Fruit fly (Drosophila melanogaster) whole organism, wandering third instar larva: ENCODE results near the gene Xrp1.

Source experiments
- Abd-B ChIP-seq: fragments of >200 bp; optimal IDR thresholded peaks from 2 replicates; lab custom pipeline; 2017; ENCODE audit warnings: missing biosample characterization, missing genetic modification characterization
- CG32264 ChIP-seq: fragments of 200-800 bp; sonication (Bioruptor generic); optimal IDR thresholded peaks from 2 replicates; lab custom pipeline; 2016; ENCODE audit warnings: missing biosample characterization, missing genetic modification characterization
- CG9705 ChIP-seq: fragments of 200-800 bp; sonication (Bioruptor generic); optimal IDR thresholded peaks from 2 replicates; lab custom pipeline; 2018; ENCODE audit warnings: missing biosample characterization, mild to moderate bottlenecking, missing genetic modification characterization
- CrebA ChIP-seq: fragments of 200-800 bp; sonication (Bioruptor generic); optimal IDR thresholded peaks from 2 replicates; lab custom pipeline; 2016; ENCODE audit warnings: missing biosample characterization, mild to moderate bottlenecking, missing genetic modification characterization, borderline replicate concordance
- Dfd ChIP-seq: fragments of >200 bp; optimal IDR thresholded peaks from 2 replicates; lab custom pipeline; 2017; ENCODE audit warnings: missing biosample characterization, missing genetic modification characterization
- Dif ChIP-seq: fragments of 200-275, 200-300 bp; sonication (Bioruptor generic); optimal IDR thresholded peaks from 2 replicates; lab custom pipeline; 2018; ENCODE audit warnings: missing biosample characterization, missing genetic modification characterization; ENCODE audit not compliant: partially characterized antibody
- GATAd ChIP-seq: sonication (Bioruptor generic); optimal IDR thresholded peaks from 2 replicates; lab custom pipeline; 2016; ENCODE audit warnings: missing biosample characterization, missing genetic modification characterization
- HLH106 ChIP-seq: fragments of 200-800 bp; optimal IDR thresholded peaks from 3 replicates; lab custom pipeline; 2019; ENCODE audit warnings: missing biosample characterization, mild to moderate bottlenecking, missing genetic modification characterization, moderate library complexity
- Hnf4 ChIP-seq: fragments of 200-800 bp; sonication (Bioruptor generic); optimal IDR thresholded peaks from 2 replicates; lab custom pipeline; 2016; ENCODE audit warnings: missing biosample characterization, mild to moderate bottlenecking, missing genetic modification characterization
- Hr78 ChIP-seq: fragments of >200 bp; optimal IDR thresholded peaks from 2 replicates; lab custom pipeline; 2017; ENCODE audit warnings: missing biosample characterization, missing genetic modification characterization
- Hr83 ChIP-seq: fragments of 200-300 bp; sonication (Bioruptor generic); optimal IDR thresholded peaks from 2 replicates; lab custom pipeline; 2016; ENCODE audit warnings: missing biosample characterization, mild to moderate bottlenecking, missing genetic modification characterization, moderate library complexity; ENCODE audit not compliant: poor library complexity, severe bottlenecking
- Jra ChIP-seq: sonication (Bioruptor generic); optimal IDR thresholded peaks from 2 replicates; lab custom pipeline; 2016; ENCODE audit warnings: missing biosample characterization, missing genetic modification characterization
- Mio ChIP-seq: sonication (Bioruptor generic); optimal IDR thresholded peaks from 2 replicates; lab custom pipeline; 2016; ENCODE audit warnings: missing biosample characterization, missing genetic modification characterization
- Myc ChIP-seq: fragments of >200 bp; optimal IDR thresholded peaks from 2 replicates; lab custom pipeline; 2017
- N ChIP-seq: fragments of >200 bp; optimal IDR thresholded peaks from 2 replicates; lab custom pipeline; 2018; ENCODE audit warnings: missing biosample characterization, missing external identifiers, missing genetic modification characterization
- OdsH ChIP-seq: fragments of 200-800 bp; sonication (Bioruptor generic); optimal IDR thresholded peaks from 2 replicates; lab custom pipeline; 2016; ENCODE audit warnings: missing biosample characterization, mild to moderate bottlenecking, missing genetic modification characterization
- Rel ChIP-seq, 2 experiments: fragments of 200-800 bp; sonication (Bioruptor generic) in 1 of 2; optimal IDR thresholded peaks; 2 replicates in 1 of 2; 3 replicates in 1 of 2; lab custom pipeline; 2016 to 2019; ENCODE audit warnings: mild to moderate bottlenecking in 2 of 2, missing biosample characterization in 2 of 2, missing genetic modification characterization in 2 of 2, moderate library complexity in 1 of 2
- Sp1 ChIP-seq: fragments of 200-800 bp; sonication (Bioruptor generic); optimal IDR thresholded peaks from 3 replicates; lab custom pipeline; 2019; ENCODE audit warnings: missing biosample characterization, mild to moderate bottlenecking, missing genetic modification characterization, moderate library complexity
- Vsx2 ChIP-seq: fragments of 200-300, 225-300 bp; sonication (Bioruptor generic); optimal IDR thresholded peaks from 2 replicates; lab custom pipeline; 2018; ENCODE audit warnings: missing biosample characterization, missing genetic modification characterization; ENCODE audit not compliant: partially characterized antibody
- br ChIP-seq: fragments of 200-800 bp; sonication (Bioruptor generic); optimal IDR thresholded peaks from 2 replicates; lab custom pipeline; 2016; ENCODE audit warnings: missing biosample characterization, missing genetic modification characterization
- brk ChIP-seq: fragments of 200-800 bp; sonication (Bioruptor generic); optimal IDR thresholded peaks from 2 replicates; lab custom pipeline; 2016; ENCODE audit warnings: missing biosample characterization, mild to moderate bottlenecking, missing genetic modification characterization
- dl ChIP-seq, 2 experiments: fragments of 175-275, 200-275 bp in 1 of 2; fragments of 200-275 bp in 1 of 2; sonication (Bioruptor generic); optimal IDR thresholded peaks; lab custom pipeline; 2018; ENCODE audit warnings: mild to moderate bottlenecking in 2 of 2, missing biosample characterization in 2 of 2, missing genetic modification characterization in 2 of 2, moderate library complexity in 2 of 2; ENCODE audit not compliant: partially characterized antibody in 2 of 2, insufficient read depth in 1 of 2
- dmrt93B ChIP-seq: fragments of 200-800 bp; sonication (Bioruptor generic); optimal IDR thresholded peaks from 2 replicates; lab custom pipeline; 2018; ENCODE audit warnings: missing biosample characterization, mild to moderate bottlenecking, missing genetic modification characterization
- dsf ChIP-seq: sonication (Bioruptor generic); optimal IDR thresholded peaks from 2 replicates; lab custom pipeline; 2016; ENCODE audit warnings: missing biosample characterization, missing genetic modification characterization, borderline replicate concordance
- ey ChIP-seq: fragments of 200-800 bp; sonication (Bioruptor generic); optimal IDR thresholded peaks from 2 replicates; lab custom pipeline; 2016; ENCODE audit warnings: missing biosample characterization, missing genetic modification characterization
- foxo ChIP-seq, 2 experiments: fragments of 200-800 bp; sonication (Bioruptor generic); optimal IDR thresholded peaks; 2 replicates in 1 of 2; 3 replicates in 1 of 2; lab custom pipeline; 2016 to 2017; ENCODE audit warnings: missing biosample characterization in 2 of 2, missing genetic modification characterization in 2 of 2
- fru ChIP-seq: fragments of 200-800 bp; sonication (Bioruptor generic); optimal IDR thresholded peaks from 3 replicates; lab custom pipeline; 2016; ENCODE audit warnings: missing biosample characterization, mild to moderate bottlenecking, missing genetic modification characterization
- h ChIP-seq: fragments of 200-800 bp; sonication (Bioruptor generic); optimal IDR thresholded peaks from 3 replicates; lab custom pipeline; 2016; ENCODE audit warnings: missing biosample characterization, mild to moderate bottlenecking, missing genetic modification characterization
- jim ChIP-seq: fragments of 175-275, 200-325 bp; sonication (Bioruptor generic); optimal IDR thresholded peaks from 2 replicates; lab custom pipeline; 2016; ENCODE audit warnings: missing biosample characterization, mild to moderate bottlenecking, missing genetic modification characterization
- lola ChIP-seq: fragments of >200 bp; optimal IDR thresholded peaks from 2 replicates; lab custom pipeline; 2017; ENCODE audit warnings: missing biosample characterization, missing genetic modification characterization
- pan ChIP-seq: fragments of >200 bp; optimal IDR thresholded peaks from 2 replicates; lab custom pipeline; 2017
- psq ChIP-seq: fragments of 200-800 bp; sonication (Bioruptor generic); optimal IDR thresholded peaks from 3 replicates; lab custom pipeline; 2017; ENCODE audit warnings: missing biosample characterization, mild to moderate bottlenecking, missing genetic modification characterization, moderate library complexity
- rgr ChIP-seq: fragments of 200-800 bp; sonication (Bioruptor generic); optimal IDR thresholded peaks from 3 replicates; lab custom pipeline; 2016; ENCODE audit warnings: missing biosample characterization, mild to moderate bottlenecking, missing genetic modification characterization
- sage ChIP-seq: fragments of 200-800 bp; sonication (Bioruptor generic); optimal IDR thresholded peaks from 2 replicates; lab custom pipeline; 2016; ENCODE audit warnings: missing biosample characterization, mild to moderate bottlenecking, missing genetic modification characterization
- sv ChIP-seq: fragments of 200-800 bp; sonication (Bioruptor generic); optimal IDR thresholded peaks from 3 replicates; lab custom pipeline; 2016; ENCODE audit warnings: missing biosample characterization, missing genetic modification characterization
- tai ChIP-seq: sonication (Bioruptor generic); optimal IDR thresholded peaks from 2 replicates; lab custom pipeline; 2016; ENCODE audit warnings: missing biosample characterization, missing genetic modification characterization
- usp ChIP-seq: fragments of >200 bp; optimal IDR thresholded peaks from 2 replicates; lab custom pipeline; 2017; ENCODE audit warnings: missing biosample characterization, missing genetic modification characterization
- woc ChIP-seq: sonication (Bioruptor generic); optimal IDR thresholded peaks from 2 replicates; lab custom pipeline; 2016; ENCODE audit warnings: missing biosample characterization, mild to moderate bottlenecking, missing genetic modification characterization

Gene Xrp1

dm6 chr3R:18916715-18917253, 2.0 kb downstream of the Xrp1 start:
- TF ChIP-seq GATAd (GFP tag; lab: Kevin White, UChicago) (no peak), CrebA (peak; percentile 93), brk (GFP tag; lab: Kevin White, UChicago) (peak; percentile 85), sage (GFP tag; lab: Kevin White, UChicago) (peak; percentile 81), CG9705 (GFP tag; lab: Kevin White, UChicago) (no peak), tai (GFP tag; lab: Kevin White, UChicago) (no peak), CG32264 (GFP tag; lab: Kevin White, UChicago) (no peak), Vsx2 (GFP tag; lab: Kevin White, UChicago) (no peak), Jra (GFP tag; lab: Kevin White, UChicago) (peak; percentile 73), usp (no peak), HLH106 (tag; lab: Kevin White, UChicago) (peak; percentile 40), dsf (no peak), br (GFP tag; lab: Kevin White, UChicago) (peak; percentile 63), Mio (GFP tag; lab: Kevin White, UChicago) (no peak), jim (GFP tag; lab: Kevin White, UChicago) (no peak), pan (lab: Kevin White, UChicago) (no peak), foxo (GFP tag; optimal IDR thresholded peaks at IDR 0.05; lab: Kevin White, UChicago) (peak; percentile 4 to 35), N (GFP tag; lab: Kevin White, UChicago) (peak; percentile 24), Hnf4 (no peak), Dif (GFP tag; lab: Kevin White, UChicago) (peak; percentile 18), dmrt93B (GFP tag; lab: Kevin White, UChicago) (no peak), OdsH (GFP tag; lab: Kevin White, UChicago) (peak; percentile 49), Dfd (no peak), Abd-B (no peak), h (peak; percentile 84), Myc (lab: Kevin White, UChicago) (no peak), sv (no peak), dl (GFP tag; optimal IDR thresholded peaks at IDR 0.05; lab: Kevin White, UChicago; ENCODE audit: insufficient read depth in 1 of 2, partially characterized antibody in 2 of 2) (peak in 1 of 2 experiments; percentile 56), Hr78 (GFP tag; lab: Kevin White, UChicago) (no peak), Sp1 (peak; percentile 43), lola (GFP tag; lab: Kevin White, UChicago) (no peak), Hr83 (GFP tag; lab: Kevin White, UChicago) (no peak), fru (GFP tag; lab: Kevin White, UChicago) (peak; percentile 50), rgr (GFP tag; lab: Kevin White, UChicago) (peak; percentile 38), psq (GFP tag; lab: Kevin White, UChicago) (peak; percentile 5), ey (no peak), woc (GFP tag; lab: Kevin White, UChicago) (no peak), Rel (GFP tag; optimal IDR thresholded peaks at IDR 0.05; lab: Kevin White, UChicago) (peak; percentile 33), Rel (tag; optimal IDR thresholded peaks at IDR 0.05; lab: Kevin White, UChicago) (peak; percentile 94)

dm6 chr3R:18917976-18918871, 3.5 kb downstream of the Xrp1 start:
- TF ChIP-seq sv (peak; percentile 25), N (GFP tag; lab: Kevin White, UChicago) (no peak), Dif (GFP tag; lab: Kevin White, UChicago) (peak; percentile 81), br (GFP tag; lab: Kevin White, UChicago) (peak; percentile 60), Abd-B (no peak), foxo (GFP tag; optimal IDR thresholded peaks at IDR 0.05; lab: Kevin White, UChicago) (peak; percentile 23 to 43), dl (GFP tag; optimal IDR thresholded peaks at IDR 0.05; lab: Kevin White, UChicago; ENCODE audit: insufficient read depth in 1 of 2, partially characterized antibody in 2 of 2) (peak; percentile 56 to 61), rgr (GFP tag; lab: Kevin White, UChicago) (peak; percentile 85), Hr83 (GFP tag; lab: Kevin White, UChicago) (peak; percentile 81), Vsx2 (GFP tag; lab: Kevin White, UChicago) (peak; percentile 86), jim (GFP tag; lab: Kevin White, UChicago) (peak; percentile 43), h (peak; percentile 78), pan (lab: Kevin White, UChicago) (no peak), usp (no peak), psq (GFP tag; lab: Kevin White, UChicago) (peak; percentile 25), Myc (lab: Kevin White, UChicago) (no peak), GATAd (GFP tag; lab: Kevin White, UChicago) (no peak), OdsH (GFP tag; lab: Kevin White, UChicago) (peak; percentile 48), CG32264 (GFP tag; lab: Kevin White, UChicago) (peak; percentile 53), Hr78 (GFP tag; lab: Kevin White, UChicago) (no peak), fru (GFP tag; lab: Kevin White, UChicago) (peak; percentile 70), Sp1 (peak; percentile 69), dmrt93B (GFP tag; lab: Kevin White, UChicago) (no peak), HLH106 (tag; lab: Kevin White, UChicago) (peak; percentile 20), sage (GFP tag; lab: Kevin White, UChicago) (peak; percentile 43), woc (GFP tag; lab: Kevin White, UChicago) (no peak), Hnf4 (peak; percentile 65), dsf (no peak), Rel (GFP tag; optimal IDR thresholded peaks at IDR 0.05; lab: Kevin White, UChicago) (no peak), Rel (tag; optimal IDR thresholded peaks at IDR 0.05; lab: Kevin White, UChicago) (peak; percentile 91), lola (GFP tag; lab: Kevin White, UChicago) (no peak), Jra (GFP tag; lab: Kevin White, UChicago) (peak; percentile 84), CG9705 (GFP tag; lab: Kevin White, UChicago) (no peak), Dfd (no peak), brk (GFP tag; lab: Kevin White, UChicago) (peak; percentile 79), ey (no peak), tai (GFP tag; lab: Kevin White, UChicago) (no peak), Mio (GFP tag; lab: Kevin White, UChicago) (peak; percentile 8)
